Fruit fly (Drosophila melanogaster) whole organism, embryonic: ENCODE measurements around the gene Atac2.

Source experiments
- Blimp-1 ChIP-seq: fragments of 200-800 bp; sonication (Bioruptor generic); optimal IDR thresholded peaks from 3 replicates; lab custom pipeline; 2018; ENCODE audit warnings: missing biosample characterization, missing genetic modification characterization, mild to moderate bottlenecking, moderate library complexity, missing genetic modification reagents
- CG10959 ChIP-seq: fragments of 200-800 bp; sonication (Bioruptor generic); IDR thresholded peaks from 2 replicates; pipeline ENCODE4 v1.3.6; 2022; ENCODE audit warnings: missing biosample characterization, missing genetic modification characterization
- CG12236 ChIP-seq: fragments of 200-800 bp; sonication (Bioruptor generic); optimal IDR thresholded peaks from 2 replicates; lab custom pipeline; 2016; ENCODE audit warnings: missing biosample characterization, missing genetic modification characterization
- CG13287 ChIP-seq: fragments of 200-800 bp; sonication (Bioruptor generic); IDR thresholded peaks from 2 replicates; pipeline ENCODE4 v1.3.6; 2022; ENCODE audit warnings: missing biosample characterization, missing genetic modification characterization; ENCODE audit not compliant: partially characterized antibody
- CG13775 ChIP-seq: fragments of 200-800 bp; sonication (Bioruptor generic); optimal IDR thresholded peaks from 3 replicates; lab custom pipeline; 2017; ENCODE audit warnings: missing biosample characterization, mild to moderate bottlenecking, missing genetic modification characterization
- CG14050 ChIP-seq: fragments of 200-800 bp; sonication (Bioruptor generic); IDR thresholded peaks from 3 replicates; pipeline ENCODE4 v1.3.6; 2022; ENCODE audit warnings: missing biosample characterization, missing genetic modification characterization
- CG15514 ChIP-seq: fragments of 200-800 bp; sonication (Bioruptor generic); optimal IDR thresholded peaks from 3 replicates; lab custom pipeline; 2017; ENCODE audit warnings: missing biosample characterization, missing genetic modification characterization, mild to moderate bottlenecking, moderate library complexity, missing genetic modification reagents
- CG17612 ChIP-seq: fragments of 200-800 bp; sonication (Bioruptor generic); IDR thresholded peaks from 2 replicates; pipeline ENCODE4 v1.3.6; 2022; ENCODE audit warnings: missing biosample characterization, missing genetic modification characterization
- CG2199 ChIP-seq: fragments of 200-800 bp; sonication (Bioruptor generic); IDR thresholded peaks from 3 replicates; pipeline ENCODE4 v1.3.6; 2022; ENCODE audit warnings: missing biosample characterization, missing genetic modification characterization
- CG2889 ChIP-seq: fragments of 200-800 bp; sonication (Bioruptor generic); IDR thresholded peaks from 3 replicates; pipeline ENCODE4 v1.3.6; 2022; ENCODE audit warnings: missing biosample characterization, missing genetic modification characterization
- CG30431 ChIP-seq: fragments of 200-800 bp; sonication (Bioruptor generic); optimal IDR thresholded peaks from 2 replicates; lab custom pipeline; 2017; ENCODE audit warnings: missing biosample characterization, missing genetic modification characterization
- CG4360 ChIP-seq: fragments of 200-800 bp; sonication (Bioruptor generic); IDR thresholded peaks from 2 replicates; pipeline ENCODE4 v1.3.6; 2022; ENCODE audit warnings: missing biosample characterization, missing genetic modification characterization
- CG4854 ChIP-seq: fragments of 200-800 bp; sonication (Bioruptor generic); optimal IDR thresholded peaks from 2 replicates; lab custom pipeline; 2016; ENCODE audit warnings: missing biosample characterization, missing genetic modification characterization, inconsistent platforms
- CG6254 ChIP-seq: fragments of 200-800 bp; sonication (Bioruptor generic); optimal IDR thresholded peaks from 3 replicates; lab custom pipeline; 2017; ENCODE audit warnings: mild to moderate bottlenecking, missing biosample characterization, missing genetic modification reagents, missing genetic modification characterization
- CG6272 ChIP-seq: fragments of 200-800 bp; sonication (Bioruptor generic); IDR thresholded peaks from 2 replicates; pipeline ENCODE4 v1.3.6; 2022; ENCODE audit warnings: missing biosample characterization, missing genetic modification characterization
- CG9215 ChIP-seq: fragments of 200-800 bp; sonication (Bioruptor generic); IDR thresholded peaks from 2 replicates; pipeline ENCODE4 v1.3.6; 2022; ENCODE audit warnings: missing biosample characterization, missing genetic modification characterization
- D19A ChIP-seq: fragments of 200-800 bp; optimal IDR thresholded peaks from 3 replicates; lab custom pipeline; 2019; ENCODE audit warnings: missing biosample characterization, mild to moderate bottlenecking, missing genetic modification characterization, moderate library complexity
- ERR ChIP-seq: fragments of 200-800 bp; sonication (Bioruptor generic); optimal IDR thresholded peaks from 2 replicates; lab custom pipeline; 2016; ENCODE audit warnings: missing biosample characterization, missing genetic modification characterization
- Fer1 ChIP-seq: fragments of 200-800 bp; sonication (Bioruptor generic); optimal IDR thresholded peaks from 2 replicates; lab custom pipeline; 2017; ENCODE audit warnings: missing biosample characterization, mild to moderate bottlenecking, missing genetic modification characterization
- NC2α ChIP-seq: fragments of 200-800 bp; sonication (Bioruptor generic); optimal IDR thresholded peaks from 2 replicates; lab custom pipeline; 2016; ENCODE audit warnings: missing biosample characterization, missing genetic modification characterization
- NK7.1 ChIP-seq: fragments of 200-800 bp; sonication (Bioruptor generic); optimal IDR thresholded peaks from 3 replicates; lab custom pipeline; 2016; ENCODE audit warnings: missing biosample characterization, missing genetic modification characterization
- Nf-YB ChIP-seq: fragments of 200-800 bp; sonication (Bioruptor generic); optimal IDR thresholded peaks from 3 replicates; lab custom pipeline; 2019; ENCODE audit warnings: missing biosample characterization, mild to moderate bottlenecking, missing genetic modification characterization, moderate library complexity
- Ssrp ChIP-seq: fragments of 200-800 bp; sonication (Bioruptor generic); optimal IDR thresholded peaks from 2 replicates; lab custom pipeline; 2018; ENCODE audit warnings: missing biosample characterization, mild to moderate bottlenecking, missing genetic modification characterization, moderate library complexity
- Xrp1 ChIP-seq: fragments of 200-800 bp; sonication (Bioruptor generic); IDR thresholded peaks from 2 replicates; pipeline ENCODE4 v1.3.6; 2022; ENCODE audit warnings: missing biosample characterization, missing genetic modification characterization
- ap ChIP-seq: fragments of 200-800 bp; sonication (Bioruptor generic); IDR thresholded peaks from 2 replicates; pipeline ENCODE4 v1.3.6; 2022; ENCODE audit warnings: missing biosample characterization, missing genetic modification characterization
- bigmax ChIP-seq: fragments of 200-800 bp; sonication (Bioruptor generic); optimal IDR thresholded peaks from 2 replicates; lab custom pipeline; 2018; ENCODE audit warnings: missing biosample characterization, mild to moderate bottlenecking, missing genetic modification characterization
- crc ChIP-seq: fragments of 200-800 bp; sonication (Bioruptor generic); optimal IDR thresholded peaks from 2 replicates; lab custom pipeline; 2016; ENCODE audit warnings: missing biosample characterization, missing genetic modification characterization
- crol ChIP-seq: fragments of 200-800 bp; sonication (Bioruptor generic); IDR thresholded peaks from 2 replicates; pipeline ENCODE4 v1.3.6; 2022; ENCODE audit warnings: missing biosample characterization, missing genetic modification characterization
- dm ChIP-seq: fragments of 200-800 bp; sonication (Bioruptor generic); optimal IDR thresholded peaks from 3 replicates; lab custom pipeline; 2016; ENCODE audit warnings: missing biosample characterization, missing genetic modification characterization
- emc ChIP-seq: fragments of 200-800 bp; sonication (Bioruptor generic); optimal IDR thresholded peaks from 2 replicates; lab custom pipeline; 2016; ENCODE audit warnings: missing biosample characterization, missing genetic modification characterization
- hbn ChIP-seq: fragments of 200-800 bp; sonication (Bioruptor generic); IDR thresholded peaks from 2 replicates; pipeline ENCODE4 v1.3.6; 2022; ENCODE audit warnings: missing biosample characterization, missing genetic modification characterization; ENCODE audit not compliant: partially characterized antibody
- jumu ChIP-seq: fragments of 200-800 bp; sonication (Bioruptor generic); optimal IDR thresholded peaks from 3 replicates; lab custom pipeline; 2016; ENCODE audit warnings: missing biosample characterization, missing genetic modification characterization
- lmd ChIP-seq: fragments of 200-800 bp; sonication (Bioruptor generic); IDR thresholded peaks from 2 replicates; pipeline ENCODE4 v1.3.6; 2022; ENCODE audit warnings: missing biosample characterization, missing genetic modification characterization
- lola ChIP-seq, 3 experiments: fragments of >200 bp in 2 of 3; fragments of 200-800 bp in 1 of 3; sonication (Bioruptor generic) in 1 of 3; optimal IDR thresholded peaks; 2 replicates each; lab custom pipeline; 2017 to 2019; ENCODE audit warnings: missing biosample characterization in 3 of 3, missing genetic modification characterization in 3 of 3, mild to moderate bottlenecking in 1 of 3, moderate library complexity in 1 of 3
- lov ChIP-seq, 2 experiments: fragments of 200-800 bp in 1 of 2; fragments of >200 bp in 1 of 2; sonication (Bioruptor generic) in 1 of 2; IDR thresholded peaks in 1 of 2; optimal IDR thresholded peaks in 1 of 2; 2 replicates in 1 of 2; 3 replicates in 1 of 2; pipeline versions ENCODE4 v1.3.6 to Lab custom; 2017 to 2022; ENCODE audit warnings: missing biosample characterization in 1 of 2, missing genetic modification characterization in 1 of 2
- mam ChIP-seq: fragments of 200-800 bp; sonication (Bioruptor generic); optimal IDR thresholded peaks from 3 replicates; lab custom pipeline; 2016; ENCODE audit warnings: missing biosample characterization, missing genetic modification characterization
- odd ChIP-seq: fragments of 200-800 bp; sonication (Bioruptor generic); optimal IDR thresholded peaks from 2 replicates; lab custom pipeline; 2017; ENCODE audit warnings: missing biosample characterization, mild to moderate bottlenecking, missing genetic modification characterization
- pan ChIP-seq, 4 experiments: fragments of >200 bp in 3 of 4; fragments of 200-800 bp in 1 of 4; sonication (Bioruptor generic) in 1 of 4; optimal IDR thresholded peaks in 3 of 4; IDR thresholded peaks in 1 of 4; 2 replicates each; pipeline versions ENCODE4 v1.3.6 to Lab custom; 2017 to 2022; ENCODE audit warnings: missing biosample characterization in 2 of 4, missing genetic modification characterization in 2 of 4, mixed read lengths in 1 of 4
- ranshi ChIP-seq: fragments of 200-800 bp; sonication (Bioruptor generic); IDR thresholded peaks from 2 replicates; pipeline ENCODE4 v1.3.6; 2022; ENCODE audit warnings: missing biosample characterization, missing genetic modification characterization
- sisA ChIP-seq: fragments of 200-800 bp; sonication (Bioruptor generic); IDR thresholded peaks from 2 replicates; pipeline ENCODE4 v1.3.6; 2022; ENCODE audit warnings: missing biosample characterization, missing genetic modification characterization
- slou ChIP-seq: fragments of 200-800 bp; sonication (Bioruptor generic); optimal IDR thresholded peaks from 3 replicates; lab custom pipeline; 2016; ENCODE audit warnings: missing biosample characterization, missing genetic modification characterization
- ssp ChIP-seq: fragments of 200-800 bp; sonication (Bioruptor generic); IDR thresholded peaks from 2 replicates; pipeline ENCODE4 v1.3.6; 2022; ENCODE audit warnings: missing biosample characterization, missing genetic modification characterization
- tin ChIP-seq: fragments of 200-800 bp; sonication (Bioruptor generic); optimal IDR thresholded peaks from 3 replicates; lab custom pipeline; 2016; ENCODE audit warnings: missing biosample characterization, missing genetic modification characterization
- ttk ChIP-seq: fragments of 200-800 bp; sonication (Bioruptor generic); IDR thresholded peaks from 2 replicates; pipeline ENCODE4 v2.1.2; 2022; ENCODE audit warnings: missing biosample characterization, missing genetic modification characterization
- unpg ChIP-seq: fragments of 200-800 bp; sonication (Bioruptor generic); optimal IDR thresholded peaks from 3 replicates; lab custom pipeline; 2018; ENCODE audit warnings: missing biosample characterization, mild to moderate bottlenecking, missing genetic modification characterization, moderate library complexity
- wor ChIP-seq: fragments of 200-800 bp; sonication (Bioruptor generic); IDR thresholded peaks from 2 replicates; pipeline ENCODE4 v1.3.6; 2022; ENCODE audit warnings: missing biosample characterization, missing genetic modification characterization
- zfh1 ChIP-seq: fragments of 200-800 bp; sonication (Bioruptor generic); IDR thresholded peaks from 3 replicates; pipeline ENCODE4 v1.3.6; 2022; ENCODE audit warnings: missing biosample characterization, missing genetic modification characterization

Atac2 gene

DNA sequence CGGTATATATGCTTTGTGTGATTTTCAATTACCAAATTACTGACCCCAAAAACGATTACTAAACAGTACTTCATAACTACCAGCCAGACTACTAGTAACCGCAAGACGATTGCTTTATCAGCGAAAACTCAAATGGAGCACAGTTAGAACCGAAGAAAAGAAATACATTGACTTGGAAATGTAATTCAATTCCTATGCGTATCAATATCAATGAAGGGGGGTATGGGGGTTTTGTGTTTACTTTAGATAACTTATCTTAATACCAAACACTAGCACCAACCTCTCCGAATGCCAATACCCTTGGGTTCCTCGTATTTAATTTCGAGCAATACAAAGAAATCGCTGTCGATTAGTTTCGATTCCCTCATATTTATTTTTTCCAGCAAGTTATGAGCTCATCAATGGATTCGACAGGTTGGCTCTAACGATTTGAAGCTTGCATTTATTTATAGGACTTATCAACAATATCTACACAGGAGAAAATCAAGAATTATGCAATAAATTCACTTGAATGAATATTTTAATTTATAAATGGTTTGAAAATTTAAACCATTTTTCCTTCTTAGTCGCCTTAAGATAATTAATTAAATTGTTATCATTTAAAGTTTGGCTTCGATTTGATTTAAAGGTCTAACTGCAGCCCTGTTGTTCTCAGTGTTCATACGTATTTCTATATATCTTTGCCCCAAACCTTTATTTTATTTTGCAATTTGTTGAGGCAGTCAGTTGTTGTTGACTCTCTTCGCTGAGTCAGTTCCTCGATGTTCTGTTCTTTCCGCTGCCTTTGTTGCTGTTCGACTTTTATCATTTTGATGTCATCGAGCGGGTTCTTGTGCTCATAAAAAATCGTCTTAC, 9.5 kb upstream of the Atac2 start (continued):
- TF ChIP-seq ssp (GFP tag; lab: Robert Waterston, UW) (peak; percentile 42), ap (GFP tag; lab: Robert Waterston, UW) (peak; percentile 67), CG30431 (GFP tag; lab: Kevin White, UChicago) (no peak), Blimp-1 (GFP tag; lab: Kevin White, UChicago) (peak; percentile 83), hbn (no peak), CG12236 (GFP tag; lab: Kevin White, UChicago) (no peak), D19A (tag; lab: Kevin White, UChicago) (peak; percentile 76), CG4854 (GFP tag; lab: Kevin White, UChicago) (peak; percentile 56), lov (optimal IDR thresholded peaks at IDR 0.05; lab: Kevin White, UChicago) (no peak), lov (GFP tag; IDR thresholded peaks at IDR 0.05; lab: Robert Waterston, UW) (no peak), mam (GFP tag; lab: Kevin White, UChicago) (peak; percentile 57), slou (peak; percentile 80), sisA (GFP tag; lab: Robert Waterston, UW) (peak; percentile 64), crol (GFP tag; lab: Robert Waterston, UW) (peak; percentile 85), CG17612 (peak; percentile 45; the same call in 1 of the 2 replicates), Xrp1 (GFP tag; lab: Robert Waterston, UW) (peak; percentile 81), CG13287 (GFP tag; lab: Robert Waterston, UW) (no peak), Nf-YB (GFP tag; lab: Kevin White, UChicago) (peak; percentile 53), odd (GFP tag; lab: Kevin White, UChicago) (peak; percentile 54), jumu (GFP tag; lab: Kevin White, UChicago) (no peak), pan (optimal IDR thresholded peaks at IDR 0.05; lab: Kevin White, UChicago) (no peak), pan (GFP tag; optimal IDR thresholded peaks at IDR 0.05 in 1 of 2, IDR thresholded peaks at IDR 0.05 in 1 of 2) (peak in 1 of 2 experiments; percentile 68), CG10959 (GFP tag; lab: Robert Waterston, UW) (0 out of 2 replicates have a peak, but pooled peaks have one; percentile 9), ttk (peak; percentile 64; the same call in 1 of the 2 replicates), CG14050 (GFP tag; lab: Robert Waterston, UW) (peak; percentile 60), lmd (peak; percentile 80), CG2199 (GFP tag; lab: Robert Waterston, UW) (0 out of 3 replicates have a peak, but pooled peaks have one; percentile 43), crc (GFP tag; lab: Kevin White, UChicago) (peak; percentile 27), NC2α (GFP tag; lab: Kevin White, UChicago) (no peak), CG9215 (GFP tag; lab: Robert Waterston, UW) (peak; percentile 78), Fer1 (GFP tag; lab: Kevin White, UChicago) (peak; percentile 84), Ssrp (peak; percentile 75), CG2889 (GFP tag; lab: Robert Waterston, UW) (peak; percentile 52; the same call in 1 of the 3 replicates), CG4360 (GFP tag; lab: Robert Waterston, UW) (no peak), CG6254 (GFP tag; lab: Kevin White, UChicago) (peak; percentile 33), CG15514 (GFP tag; lab: Kevin White, UChicago) (peak; percentile 72), CG13775 (peak; percentile 72), lola (GFP tag; optimal IDR thresholded peaks at IDR 0.05; lab: Kevin White, UChicago) (peak in 1 of 3 experiments; percentile 66), ranshi (GFP tag; lab: Robert Waterston, UW) (peak; percentile 74), tin (peak; percentile 63), bigmax (GFP tag; lab: Kevin White, UChicago) (no peak), unpg (GFP tag; lab: Kevin White, UChicago) (peak; percentile 82), ERR (no peak), NK7.1 (peak; percentile 53), emc (GFP tag; lab: Kevin White, UChicago) (no peak), CG6272 (GFP tag; lab: Robert Waterston, UW) (peak; percentile 44; the same call in 1 of the 2 replicates), zfh1 (GFP tag; lab: Robert Waterston, UW) (peak; percentile 69; the same call in 1 of the 3 replicates), dm (peak; percentile 3), wor (GFP tag; lab: Robert Waterston, UW) (peak; percentile 44; the same call in 1 of the 2 replicates)
